Fruit fly (Drosophila melanogaster) whole organism, adult: ENCODE measurements around the gene CecC.

Experiments used
- CG1620 ChIP-seq: fragments of 200-800 bp; sonication (Bioruptor generic); optimal IDR thresholded peaks from 2 replicates; lab custom pipeline; 2016; ENCODE audit warnings: missing biosample characterization, missing genetic modification characterization
- CG33017 ChIP-seq: fragments of 200-800 bp; sonication (Bioruptor generic); optimal IDR thresholded peaks from 2 replicates; lab custom pipeline; 2018; ENCODE audit warnings: missing biosample characterization, mild to moderate bottlenecking, missing genetic modification characterization, moderate library complexity
- Clk ChIP-seq: fragments of 200-800 bp; sonication (Bioruptor generic); optimal IDR thresholded peaks from 2 replicates; lab custom pipeline; 2017; ENCODE audit warnings: missing biosample characterization, missing genetic modification characterization
- Crg-1 ChIP-seq: fragments of 200-800 bp; sonication (Bioruptor generic); optimal IDR thresholded peaks from 2 replicates; lab custom pipeline; 2016; ENCODE audit warnings: missing biosample characterization, missing genetic modification characterization
- Mnt ChIP-seq: fragments of 200-800 bp; sonication (Bioruptor generic); optimal IDR thresholded peaks from 2 replicates; lab custom pipeline; 2016; ENCODE audit warnings: missing biosample characterization, mild to moderate bottlenecking, missing genetic modification characterization
- bab1 ChIP-seq: fragments of 200-800 bp; sonication (Bioruptor generic); optimal IDR thresholded peaks from 3 replicates; lab custom pipeline; 2019; ENCODE audit warnings: missing biosample characterization, mild to moderate bottlenecking, missing genetic modification characterization, moderate library complexity
- kay ChIP-seq: fragments of 200-800 bp; sonication (Bioruptor generic); peaks from one replicate; lab custom pipeline; 2016; ENCODE audit warnings: missing biosample characterization, missing genetic modification characterization, borderline replicate concordance
- pad ChIP-seq: fragments of 200-800 bp; sonication (Bioruptor generic); optimal IDR thresholded peaks from 3 replicates; lab custom pipeline; 2017; ENCODE audit warnings: missing biosample characterization, missing genetic modification characterization, mild to moderate bottlenecking, moderate library complexity, missing genetic modification reagents

DNA sequence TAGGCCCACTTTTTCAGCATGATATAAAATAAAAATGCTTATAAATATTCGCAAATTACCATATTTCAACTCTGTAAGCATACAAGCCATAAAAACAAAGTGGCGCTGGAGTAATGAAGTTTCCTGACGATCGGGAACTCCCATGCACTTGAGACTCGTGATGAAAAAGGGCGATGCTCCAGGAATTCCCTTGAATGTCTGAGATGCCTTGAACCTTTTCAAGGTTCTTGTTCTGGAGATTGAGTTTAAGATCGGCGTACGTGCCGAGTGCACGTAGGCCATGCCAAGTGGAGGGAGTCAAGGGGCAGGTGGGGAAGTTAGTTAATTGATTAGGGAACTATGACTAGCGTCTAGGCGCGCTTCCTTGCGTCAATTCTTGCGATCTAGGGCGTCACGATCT is 32.4 kb upstream of the CecC start:
- TF ChIP-seq CG33017 (tag; lab: Kevin White, UChicago) (no peak), pad (GFP tag; lab: Kevin White, UChicago) (no peak), Clk (GFP tag; lab: Kevin White, UChicago) (no peak), Crg-1 (GFP tag; lab: Kevin White, UChicago) (no peak), kay (no peak), CG1620 (GFP tag; lab: Kevin White, UChicago) (no peak), bab1 (GFP tag; lab: Kevin White, UChicago) (no peak), Mnt (no peak)
